Fruit fly (Drosophila melanogaster): ENCODE data around the gene CAH3.

DNA sequence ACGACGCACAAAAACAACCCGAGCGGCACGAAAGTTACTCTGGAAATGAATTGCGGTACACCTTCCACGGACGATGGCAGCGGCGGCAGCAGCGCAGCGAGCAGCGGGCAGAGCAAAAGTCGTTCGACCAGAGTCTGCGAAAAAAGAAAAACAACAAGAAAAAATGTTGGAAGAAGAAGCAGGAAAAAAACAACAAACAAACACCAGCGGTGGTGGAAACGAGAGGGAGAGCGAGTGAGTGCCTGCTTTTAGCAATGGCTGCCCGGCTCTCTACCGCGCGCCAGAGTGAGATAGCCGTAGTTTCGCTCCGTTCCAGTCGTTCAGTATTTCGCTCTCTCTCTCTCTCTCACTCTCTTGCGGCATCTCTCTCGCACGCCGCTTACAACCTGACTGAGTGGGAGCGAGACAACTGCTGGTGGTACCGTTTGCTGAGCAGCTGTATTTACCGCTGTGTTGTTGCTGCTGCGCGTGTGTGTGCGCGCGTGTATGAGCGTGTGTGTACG lies 30.4 kb upstream of the CAH3 start, which contains the start of gene oc:
- no peak for TF ChIP-seq psq (optimal IDR thresholded peaks at IDR 0.05)
- TF ChIP-seq Dll (optimal IDR thresholded peaks at IDR 0.05): peak; percentile 7
- TF ChIP-seq usp (GFP tag; optimal IDR thresholded peaks at IDR 0.05): no peak
- no peak for TF ChIP-seq pan (optimal IDR thresholded peaks at IDR 0.05)
- peak; percentile 100 for TF ChIP-seq CG8478 (optimal IDR thresholded peaks at IDR 0.05)
